Fruit fly (Drosophila melanogaster) whole organism, larva: Measurements from ENCODE around the gene Ir20a.

Source experiments
- noc ChIP-seq: fragments of 200-800 bp; sonication (Bioruptor generic); optimal IDR thresholded peaks from 3 replicates; lab custom pipeline; 2019; ENCODE audit warnings: missing biosample characterization, mild to moderate bottlenecking, missing genetic modification characterization, moderate library complexity

Gene Ir20a

dm6 chrX:21478845-21479244, at the start of gene Ir20a:
Gene Ir20a (minus strand): TSS chrX:21478945.
- no peak for TF ChIP-seq noc

- TF ChIP-seq noc: no peak
Measured at dm6 chrX:21520002-21520401, 41.3 kb upstream of the Ir20a start.

- TF ChIP-seq noc: peak; percentile 18
Measured at dm6 chrX:21519168-21519671, 40.5 kb upstream of the Ir20a start, which contains the start of gene Cyp6t1. Gene Cyp6t1 (minus strand): TSS chrX:21519218.

dm6 chrX:21507485-21507884, 28.7 kb upstream of the Ir20a start:
- no peak for TF ChIP-seq noc

dm6 chrX:21497025-21497424, 18.3 kb upstream of the Ir20a start:
- TF ChIP-seq noc: no peak

dm6 chrX:21457632-21458031, 21.1 kb downstream of the Ir20a start, which contains the start of gene DIP-beta:
Gene DIP-beta (minus strand): TSS chrX:21457738.
- no peak for TF ChIP-seq noc

- no peak for TF ChIP-seq noc
Measured at dm6 chrX:21440687-21441086, 38.1 kb downstream of the Ir20a start.

dm6 chrX:21429156-21429555, 49.6 kb downstream of the Ir20a start, which contains the start of gene CG10918:
Gene CG10918 (minus strand): TSS chrX:21429256.
- TF ChIP-seq noc: no peak
